Worm (Caenorhabditis elegans) whole organism, L3 larva: Measurements from ENCODE around the gene taf-13.

Source experiments
- ama-1 ChIP-seq: fragments of 150-350 bp; optimal IDR thresholded peaks from 2 replicates; lab custom pipeline; 2018
- elt-3 ChIP-seq, 3 experiments: fragments of 150-350 bp in 1 of 3; sonication (generic microtip) in 2 of 3; optimal IDR thresholded peaks; 2 replicates in 2 of 3; 4 replicates in 1 of 3; lab custom pipeline; 2014 to 2017; ENCODE audit warnings: missing biosample characterization in 3 of 3, missing genetic modification characterization in 3 of 3
- fkh-10 ChIP-seq: sonication (generic microtip); optimal IDR thresholded peaks from 2 replicates; lab custom pipeline; 2017; ENCODE audit warnings: missing biosample characterization, missing genetic modification reagents, missing genetic modification characterization
- lin-39 ChIP-seq: fragments of 150-350 bp; optimal IDR thresholded peaks from 2 replicates; lab custom pipeline; 2018; ENCODE audit warnings: missing biosample characterization, missing genetic modification reagents, missing genetic modification characterization
- mdl-1 ChIP-seq: fragments of 150-350 bp; optimal IDR thresholded peaks from 2 replicates; lab custom pipeline; 2014; ENCODE audit warnings: missing biosample characterization, missing genetic modification characterization
- nfya-1 ChIP-seq: sonication (generic microtip); optimal IDR thresholded peaks from 2 replicates; lab custom pipeline; 2017; ENCODE audit warnings: missing genetic modification characterization, mild to moderate bottlenecking, missing compliant biosample characterization, antibody characterized with exemption, moderate library complexity; ENCODE audit not compliant: insufficient read depth
- nhr-28 ChIP-seq: fragments of 150-350 bp; optimal IDR thresholded peaks from 2 replicates; lab custom pipeline; 2014; ENCODE audit warnings: missing biosample characterization, missing genetic modification characterization
- nhr-76 ChIP-seq: fragments of 150-350 bp; sonication (generic microtip); optimal IDR thresholded peaks from 5 replicates; lab custom pipeline; 2014; ENCODE audit warnings: missing biosample characterization, missing genetic modification characterization
- sea-2 ChIP-seq: fragments of 150-350 bp; sonication (generic microtip); optimal IDR thresholded peaks from 4 replicates; lab custom pipeline; 2014; ENCODE audit warnings: missing biosample characterization, missing genetic modification reagents, missing genetic modification characterization
- unc-62 ChIP-seq: fragments of 150-350 bp; sonication (generic microtip); optimal IDR thresholded peaks from 4 replicates; lab custom pipeline; 2014; ENCODE audit warnings: missing biosample characterization, missing genetic modification reagents, missing genetic modification characterization

ce11 chrII:10654435-10654834 lies 49.0 kb upstream of the taf-13 start:
- no peak for TF ChIP-seq nhr-76
- TF ChIP-seq mdl-1 (tag; lab: Kevin White, UChicago), result no peak
- no peak for TF ChIP-seq unc-62 (GFP tag; lab: Kevin White, UChicago)
- TF ChIP-seq sea-2 (GFP tag; lab: Kevin White, UChicago), result no peak
- no peak for TF ChIP-seq nfya-1
- TF ChIP-seq ama-1 (lab: Kevin White, UChicago), result no peak
- no peak for TF ChIP-seq fkh-10
- TF ChIP-seq nhr-28 (tag; lab: Kevin White, UChicago), result no peak
- TF ChIP-seq elt-3 (tag; optimal IDR thresholded peaks at IDR 0.05; lab: Kevin White, UChicago), result no peak
- TF ChIP-seq lin-39, result no peak
